Worm (Caenorhabditis elegans) whole organism, L3 larva: ENCODE measurements around the gene C33F10.8.
A peak's percentile ranks its signal among the peaks of the same experiment; 100 is the strongest.

ENCODE experiments used
- R02D3.7 ChIP-seq: fragments of 150-350 bp; optimal IDR thresholded peaks from 2 replicates; lab custom pipeline; 2014; ENCODE audit warnings: missing biosample characterization, missing genetic modification characterization
- ZK546.5 ChIP-seq: sonication (generic microtip); optimal IDR thresholded peaks from 2 replicates; lab custom pipeline; 2017; ENCODE audit warnings: missing biosample characterization, missing genetic modification characterization
- aly-2 ChIP-seq: fragments of 150-350 bp; optimal IDR thresholded peaks from 2 replicates; lab custom pipeline; 2014; ENCODE audit warnings: missing biosample characterization, missing genetic modification characterization
- ama-1 ChIP-seq: fragments of 150-350 bp; optimal IDR thresholded peaks from 2 replicates; lab custom pipeline; 2018
- ceh-28 ChIP-seq: fragments of 150-350 bp; optimal IDR thresholded peaks from 2 replicates; lab custom pipeline; 2014; ENCODE audit warnings: missing biosample characterization, missing genetic modification reagents, missing genetic modification characterization
- ceh-82 ChIP-seq: fragments of 150-350 bp; optimal IDR thresholded peaks from 2 replicates; lab custom pipeline; 2014; ENCODE audit warnings: missing biosample characterization, missing genetic modification characterization
- daf-12 ChIP-seq: fragments of 150-350 bp; optimal IDR thresholded peaks from 2 replicates; lab custom pipeline; 2014; ENCODE audit warnings: missing biosample characterization, missing genetic modification reagents, missing genetic modification characterization
- egl-27 ChIP-seq: sonication (generic microtip); optimal IDR thresholded peaks from 4 replicates; lab custom pipeline; 2017; ENCODE audit warnings: missing biosample characterization, missing genetic modification reagents, missing genetic modification characterization
- egl-5 ChIP-seq: fragments of 150-350 bp; optimal IDR thresholded peaks from 2 replicates; lab custom pipeline; 2017; ENCODE audit warnings: missing biosample characterization, missing genetic modification reagents, missing genetic modification characterization, inconsistent platforms
- elt-1 ChIP-seq: fragments of 150-350 bp; optimal IDR thresholded peaks from 2 replicates; lab custom pipeline; 2014; ENCODE audit warnings: missing biosample characterization, missing genetic modification characterization
- elt-2 ChIP-seq: sonication (generic microtip); optimal IDR thresholded peaks from 2 replicates; lab custom pipeline; 2016; ENCODE audit warnings: missing genetic modification reagents, mild to moderate bottlenecking, missing genetic modification characterization, missing compliant biosample characterization
- elt-3 ChIP-seq, 3 experiments: fragments of 150-350 bp in 1 of 3; sonication (generic microtip) in 2 of 3; optimal IDR thresholded peaks; 2 replicates in 2 of 3; 4 replicates in 1 of 3; lab custom pipeline; 2014 to 2017; ENCODE audit warnings: missing biosample characterization in 3 of 3, missing genetic modification characterization in 3 of 3
- eor-1 ChIP-seq, 2 experiments: fragments of 150-350 bp; optimal IDR thresholded peaks; 2 replicates each; lab custom pipeline; 2014 to 2018; ENCODE audit warnings: missing biosample characterization in 2 of 2, missing genetic modification characterization in 2 of 2
- fkh-10 ChIP-seq: sonication (generic microtip); optimal IDR thresholded peaks from 2 replicates; lab custom pipeline; 2017; ENCODE audit warnings: missing biosample characterization, missing genetic modification reagents, missing genetic modification characterization
- fkh-2 ChIP-seq: fragments of 150-350 bp; optimal IDR thresholded peaks from 2 replicates; lab custom pipeline; 2014; ENCODE audit warnings: missing biosample characterization, missing genetic modification reagents, missing genetic modification characterization
- fos-1 ChIP-seq: fragments of 150-350 bp; optimal IDR thresholded peaks from 2 replicates; lab custom pipeline; 2014; ENCODE audit warnings: missing biosample characterization, missing genetic modification characterization
- hmg-11 ChIP-seq: sonication (generic microtip); optimal IDR thresholded peaks from 2 replicates; lab custom pipeline; 2016; ENCODE audit warnings: missing genetic modification characterization, missing compliant biosample characterization
- jun-1 ChIP-seq: fragments of 150-350 bp; optimal IDR thresholded peaks from 2 replicates; lab custom pipeline; 2014; ENCODE audit warnings: missing biosample characterization, missing genetic modification reagents, missing genetic modification characterization
- lin-15B ChIP-seq: fragments of 150-350 bp; optimal IDR thresholded peaks from 2 replicates; lab custom pipeline; 2014; ENCODE audit warnings: missing biosample characterization, missing genetic modification characterization
- lin-39 ChIP-seq: fragments of 150-350 bp; optimal IDR thresholded peaks from 2 replicates; lab custom pipeline; 2018; ENCODE audit warnings: missing biosample characterization, missing genetic modification reagents, missing genetic modification characterization
- lsy-12 ChIP-seq: sonication (generic microtip); optimal IDR thresholded peaks from 2 replicates; lab custom pipeline; 2016; ENCODE audit warnings: mild to moderate bottlenecking, missing genetic modification characterization, missing compliant biosample characterization
- mdl-1 ChIP-seq: fragments of 150-350 bp; optimal IDR thresholded peaks from 2 replicates; lab custom pipeline; 2014; ENCODE audit warnings: missing biosample characterization, missing genetic modification characterization
- mml-1 ChIP-seq: fragments of 150-350 bp; sonication (generic microtip); optimal IDR thresholded peaks from 3 replicates; lab custom pipeline; 2014; ENCODE audit warnings: missing biosample characterization, missing genetic modification characterization
- nfya-1 ChIP-seq: sonication (generic microtip); optimal IDR thresholded peaks from 2 replicates; lab custom pipeline; 2017; ENCODE audit warnings: missing genetic modification characterization, mild to moderate bottlenecking, missing compliant biosample characterization, antibody characterized with exemption, moderate library complexity; ENCODE audit not compliant: insufficient read depth
- nhr-11 ChIP-seq: fragments of 150-350 bp; optimal IDR thresholded peaks from 2 replicates; lab custom pipeline; 2014; ENCODE audit warnings: missing biosample characterization, missing genetic modification characterization
- nhr-12 ChIP-seq: fragments of 150-350 bp; optimal IDR thresholded peaks from 2 replicates; lab custom pipeline; 2014; ENCODE audit warnings: missing biosample characterization, missing genetic modification characterization
- nhr-23 ChIP-seq: fragments of 150-350 bp; optimal IDR thresholded peaks from 2 replicates; lab custom pipeline; 2014; ENCODE audit warnings: missing biosample characterization, missing genetic modification reagents, missing genetic modification characterization
- nhr-237 ChIP-seq: fragments of 150-350 bp; optimal IDR thresholded peaks from 2 replicates; lab custom pipeline; 2014; ENCODE audit warnings: missing biosample characterization, missing genetic modification characterization
- nhr-25 ChIP-seq: sonication (generic microtip); optimal IDR thresholded peaks from 2 replicates; lab custom pipeline; 2017; ENCODE audit warnings: missing biosample characterization, missing genetic modification characterization
- nhr-28 ChIP-seq: fragments of 150-350 bp; optimal IDR thresholded peaks from 2 replicates; lab custom pipeline; 2014; ENCODE audit warnings: missing biosample characterization, missing genetic modification characterization
- nhr-43 ChIP-seq: sonication (generic microtip); optimal IDR thresholded peaks from 2 replicates; lab custom pipeline; 2016; ENCODE audit warnings: mild to moderate bottlenecking, missing genetic modification characterization, missing compliant biosample characterization; ENCODE audit not compliant: poor library complexity, severe bottlenecking
- nhr-67 ChIP-seq: fragments of 150-350 bp; optimal IDR thresholded peaks from 2 replicates; lab custom pipeline; 2014; ENCODE audit warnings: missing biosample characterization, missing genetic modification characterization
- nhr-77 ChIP-seq: fragments of 150-350 bp; optimal IDR thresholded peaks from 2 replicates; lab custom pipeline; 2014; ENCODE audit warnings: missing biosample characterization, missing genetic modification characterization
- pha-4 ChIP-seq: fragments of 150-350 bp; optimal IDR thresholded peaks from 2 replicates; lab custom pipeline; 2014; ENCODE audit warnings: missing biosample characterization, missing genetic modification reagents, missing genetic modification characterization
- pqm-1 ChIP-seq: fragments of 150-350 bp; optimal IDR thresholded peaks from 2 replicates; lab custom pipeline; 2017; ENCODE audit warnings: missing biosample characterization, missing genetic modification characterization, inconsistent platforms
- skn-1 ChIP-seq: fragments of 150-350 bp; optimal IDR thresholded peaks from 2 replicates; lab custom pipeline; 2014; ENCODE audit warnings: missing biosample characterization, missing genetic modification characterization
- snpc-4 ChIP-seq: fragments of 150-350 bp; optimal IDR thresholded peaks from 2 replicates; lab custom pipeline; 2014; ENCODE audit warnings: missing biosample characterization, missing genetic modification characterization
- tbx-2 ChIP-seq: sonication (generic microtip); optimal IDR thresholded peaks from 2 replicates; lab custom pipeline; 2016; ENCODE audit warnings: mild to moderate bottlenecking, missing genetic modification characterization, missing compliant biosample characterization
- unc-62 ChIP-seq: fragments of 150-350 bp; sonication (generic microtip); optimal IDR thresholded peaks from 4 replicates; lab custom pipeline; 2014; ENCODE audit warnings: missing biosample characterization, missing genetic modification reagents, missing genetic modification characterization
- zag-1 ChIP-seq: fragments of 150-350 bp; optimal IDR thresholded peaks from 2 replicates; lab custom pipeline; 2014; ENCODE audit warnings: missing biosample characterization, missing genetic modification characterization
- ztf-11 ChIP-seq: fragments of 150-350 bp; optimal IDR thresholded peaks from 2 replicates; lab custom pipeline; 2014; ENCODE audit warnings: missing biosample characterization, missing genetic modification characterization
- ztf-4 ChIP-seq: fragments of 150-350 bp; optimal IDR thresholded peaks from 2 replicates; lab custom pipeline; 2014; ENCODE audit warnings: missing biosample characterization, missing genetic modification characterization

Gene C33F10.8

ce11 chrII:4855489-4855888, 30.5 kb upstream of the C33F10.8 start:
- peak; percentile 2 for TF ChIP-seq lin-15B (tag; lab: Kevin White, UChicago)
- no peak for TF ChIP-seq fos-1 (tag; lab: Kevin White, UChicago)
- no peak for TF ChIP-seq nhr-23 (tag; lab: Kevin White, UChicago)
- TF ChIP-seq nhr-11 (tag; lab: Kevin White, UChicago), result no peak
- TF ChIP-seq ZK546.5 (tag; lab: Kevin White, UChicago), result no peak
- TF ChIP-seq mml-1, result no peak
- no peak for TF ChIP-seq R02D3.7
- TF ChIP-seq nfya-1 (tag; lab: Kevin White, UChicago), result peak; percentile 41
- peak; percentile 7 for TF ChIP-seq snpc-4 (tag; lab: Kevin White, UChicago)
- TF ChIP-seq pqm-1 (tag; lab: Kevin White, UChicago), result no peak
- no peak for TF ChIP-seq nhr-67 (tag; lab: Kevin White, UChicago)
- TF ChIP-seq nhr-43, result no peak
- no peak for TF ChIP-seq pha-4 (tag; lab: Kevin White, UChicago)
- no peak for TF ChIP-seq fkh-10
- no peak for TF ChIP-seq mdl-1 (tag; lab: Kevin White, UChicago)

- TF ChIP-seq egl-5 (tag; lab: Kevin White, UChicago) (no peak), lin-39 (tag; lab: Kevin White, UChicago) (no peak), elt-3 (tag; optimal IDR thresholded peaks at IDR 0.05; lab: Kevin White, UChicago) (no peak), ZK546.5 (tag; lab: Kevin White, UChicago) (no peak), mml-1 (no peak)
Measured at ce11 chrII:4854761-4855160, 29.7 kb upstream of the C33F10.8 start.

DNA sequence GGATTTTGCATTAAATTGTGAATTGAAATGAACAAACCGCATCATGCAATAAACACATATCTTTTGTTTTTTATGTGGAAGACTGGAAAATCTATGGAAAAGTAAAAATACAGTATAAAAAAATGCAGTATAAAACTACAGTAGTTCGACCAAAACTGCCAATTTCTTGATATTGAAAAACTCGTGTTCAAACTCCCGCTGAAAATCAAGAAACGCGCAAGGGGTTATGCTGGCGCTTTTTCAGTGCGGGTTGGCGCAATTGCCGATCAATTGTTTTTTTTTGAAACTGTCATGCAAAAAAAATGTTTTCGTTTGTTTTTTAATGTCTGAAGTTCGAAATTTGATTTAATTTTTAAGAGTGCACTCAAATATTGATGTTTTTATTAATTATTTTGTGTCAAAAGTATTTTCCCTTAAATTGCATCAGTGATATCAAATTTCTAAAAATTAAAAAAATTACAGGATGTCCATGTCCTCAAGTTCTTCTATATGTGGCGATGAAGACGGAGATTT, 26.6 kb upstream of the C33F10.8 start, which contains the start of gene dnj-9:
Gene dnj-9 (plus strand): TSS at position 463 of the 513 bp plus-strand sequence.
- TF ChIP-seq egl-5 (tag; lab: Kevin White, UChicago), result peak; percentile 84
- peak; percentile 0 for TF ChIP-seq egl-27
- TF ChIP-seq nhr-28 (tag; lab: Kevin White, UChicago), result no peak
- TF ChIP-seq lin-39 (tag; lab: Kevin White, UChicago), result peak; percentile 49
- TF ChIP-seq nhr-77 (tag; lab: Kevin White, UChicago), result peak; percentile 29
- peak in 1 of 2 experiments; percentile 1 for TF ChIP-seq eor-1 (tag; optimal IDR thresholded peaks at IDR 0.05; lab: Kevin White, UChicago)
- no peak for TF ChIP-seq fkh-2 (tag; lab: Kevin White, UChicago)
- peak; percentile 97 for TF ChIP-seq pha-4 (tag; lab: Kevin White, UChicago)
- no peak for TF ChIP-seq ztf-11 (tag; lab: Kevin White, UChicago)
- peak; percentile 91 for TF ChIP-seq lin-15B (tag; lab: Kevin White, UChicago)
- TF ChIP-seq tbx-2 (tag; lab: Kevin White, UChicago), result peak; percentile 94
- peak; percentile 86 for TF ChIP-seq R02D3.7
- peak; percentile 92 for TF ChIP-seq snpc-4 (tag; lab: Kevin White, UChicago)
- TF ChIP-seq nhr-43, result peak; percentile 95
- peak; percentile 75 for TF ChIP-seq hmg-11
- TF ChIP-seq jun-1 (tag; lab: Kevin White, UChicago), result peak; percentile 94
- TF ChIP-seq daf-12, result peak; percentile 17
- peak; percentile 93 for TF ChIP-seq lsy-12 (tag; lab: Kevin White, UChicago)
- TF ChIP-seq ceh-82 (tag; lab: Kevin White, UChicago), result peak; percentile 31
- TF ChIP-seq pqm-1 (tag; lab: Kevin White, UChicago), result peak; percentile 39
- peak; percentile 40 for TF ChIP-seq unc-62 (GFP tag; lab: Kevin White, UChicago)
- TF ChIP-seq ZK546.5 (tag; lab: Kevin White, UChicago), result peak; percentile 48
- TF ChIP-seq ztf-4 (tag; lab: Kevin White, UChicago), result peak; percentile 63
- TF ChIP-seq elt-2, result peak; percentile 91
- no peak for TF ChIP-seq nhr-12 (tag; lab: Kevin White, UChicago)
- no peak for TF ChIP-seq nhr-67 (tag; lab: Kevin White, UChicago)
- no peak for TF ChIP-seq nhr-237 (tag; lab: Kevin White, UChicago)
- peak; percentile 40 for TF ChIP-seq zag-1 (tag; lab: Kevin White, UChicago)
- TF ChIP-seq nhr-11 (tag; lab: Kevin White, UChicago), result peak; percentile 58
- TF ChIP-seq mml-1, result no peak
- TF ChIP-seq elt-1 (tag; lab: Kevin White, UChicago), result peak; percentile 74
- no peak for TF ChIP-seq mdl-1 (tag; lab: Kevin White, UChicago)
- TF ChIP-seq fos-1 (tag; lab: Kevin White, UChicago), result peak; percentile 29
- peak; percentile 84 for TF ChIP-seq ceh-28 (tag; lab: Kevin White, UChicago)
- TF ChIP-seq skn-1, result peak; percentile 88
- TF ChIP-seq ama-1 (lab: Kevin White, UChicago), result peak; percentile 75
- peak; percentile 93 for TF ChIP-seq nhr-25
- TF ChIP-seq nfya-1 (tag; lab: Kevin White, UChicago), result peak; percentile 93
- peak; percentile 99 for TF ChIP-seq nhr-23 (tag; lab: Kevin White, UChicago)
- no peak for TF ChIP-seq aly-2 (tag; lab: Kevin White, UChicago)
- TF ChIP-seq fkh-10, result peak; percentile 77
